Worm (Caenorhabditis elegans): ENCODE data around the gene Y49G5B.1.

Y49G5B.1 gene

DNA sequence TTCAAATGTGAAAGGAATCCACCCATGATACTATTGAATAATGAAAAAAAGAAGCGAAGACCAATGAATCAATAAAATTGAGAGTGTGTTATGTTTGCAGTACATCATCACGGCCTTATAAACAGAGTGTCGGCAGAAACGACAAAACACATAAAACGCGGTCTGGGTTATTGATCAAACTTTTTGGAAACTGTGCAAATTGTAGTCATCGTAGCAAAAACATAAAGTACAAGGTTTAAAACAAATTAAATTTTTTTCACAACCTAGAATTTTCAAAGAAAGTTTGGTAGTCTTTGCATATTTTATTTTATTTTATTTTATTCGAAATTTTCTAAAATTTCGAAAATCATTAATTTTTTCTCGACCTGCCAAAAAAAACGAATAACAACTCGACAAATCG is 19.9 kb downstream of the Y49G5B.1 start, which contains the start of gene cest-35.1:
Gene cest-35.1, minus strand, starts transcription at position 101 of the 400 bp plus-strand sequence.
- TF ChIP-seq ceh-90 (tag; optimal IDR thresholded peaks at IDR 0.05) (no peak), lin-39 (tag; optimal IDR thresholded peaks at IDR 0.05) (no peak)

- TF ChIP-seq lin-14 (GFP tag; optimal IDR thresholded peaks at IDR 0.05) (no peak), ztf-4 (tag; optimal IDR thresholded peaks at IDR 0.05) (no peak), sup-37 (GFP tag; optimal IDR thresholded peaks at IDR 0.05) (no peak), nhr-71 (tag; optimal IDR thresholded peaks at IDR 0.05) (no peak), hlh-17 (GFP tag; optimal IDR thresholded peaks at IDR 0.05; ENCODE audit: borderline replicate concordance) (no peak), mef-2 (tag; optimal IDR thresholded peaks at IDR 0.05) (no peak), zip-4 (GFP tag; optimal IDR thresholded peaks at IDR 0.05) (no peak), skn-1 (tag; optimal IDR thresholded peaks at IDR 0.05) (no peak), pqm-1 (tag; optimal IDR thresholded peaks at IDR 0.05) (no peak), C16A3.4 (tag; optimal IDR thresholded peaks at IDR 0.05) (no peak), mab-9 (GFP tag; IDR thresholded peaks at IDR 0.05) (no peak), aha-1 (tag; optimal IDR thresholded peaks at IDR 0.05) (no peak), nhr-11 (tag; optimal IDR thresholded peaks at IDR 0.05) (no peak), nhr-85 (tag) (no peak), nhr-19 (GFP tag; conservative IDR thresholded peaks at IDR 0.05) (no peak), nhr-90 (tag; optimal IDR thresholded peaks at IDR 0.05; ENCODE audit: poor library complexity) (no peak)
Measured at ce11 chrV:5252016-5252415, 28.8 kb downstream of the Y49G5B.1 start, which contains the start of gene srt-68. Gene srt-68, minus strand, starts transcription at chrV:5252116.

DNA sequence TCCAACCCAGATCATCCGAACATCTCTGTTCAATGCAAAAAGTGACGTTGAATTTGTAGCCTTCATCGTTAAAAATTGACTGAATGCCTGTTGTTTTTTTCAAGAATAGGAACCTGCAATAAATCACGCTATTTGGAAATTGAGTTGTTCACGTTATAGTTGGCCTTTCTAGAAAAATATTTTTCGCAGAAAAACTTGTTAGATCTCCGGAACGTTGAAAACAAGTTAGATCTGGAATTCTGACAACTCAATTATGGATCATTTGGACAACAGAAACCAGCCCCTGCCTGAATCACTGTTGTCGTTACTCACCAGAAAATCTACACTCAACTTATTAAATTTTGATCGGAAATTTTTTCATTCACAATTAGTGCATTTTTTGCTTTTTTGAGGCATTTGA is 34.2 kb downstream of the Y49G5B.1 start, which contains the start of gene srt-67:
Gene srt-67, minus strand, starts transcription at position 101 of the 400 bp plus-strand sequence.
- TF ChIP-seq lin-35 (GFP tag; optimal IDR thresholded peaks at IDR 0.05) (no peak), ceh-82 (tag; optimal IDR thresholded peaks at IDR 0.05) (no peak), sup-37 (GFP tag; optimal IDR thresholded peaks at IDR 0.05) (no peak), snu-23 (GFP tag; optimal IDR thresholded peaks at IDR 0.05) (no peak), unc-86 (tag; optimal IDR thresholded peaks at IDR 0.05) (no peak), egl-27 (tag; optimal IDR thresholded peaks at IDR 0.05) (no peak), blmp-1 (tag; optimal IDR thresholded peaks at IDR 0.05) (no peak), ztf-4 (tag; optimal IDR thresholded peaks at IDR 0.05) (no peak), unc-62 (GFP tag; optimal IDR thresholded peaks at IDR 0.05) (no peak), jun-1 (tag; optimal IDR thresholded peaks at IDR 0.05) (no peak), nhr-11 (tag; optimal IDR thresholded peaks at IDR 0.05) (no peak), nhr-84 (tag; optimal IDR thresholded peaks at IDR 0.05) (no peak), ceh-63 (GFP tag; optimal IDR thresholded peaks at IDR 0.05) (no peak), C04F5.9 (tag; optimal IDR thresholded peaks at IDR 0.05) (no peak), nhr-237 (tag; optimal IDR thresholded peaks at IDR 0.05) (no peak), egl-13 (tag; optimal IDR thresholded peaks at IDR 0.05) (no peak), nhr-76 (tag; optimal IDR thresholded peaks at IDR 0.05) (no peak), lir-3 (tag; optimal IDR thresholded peaks at IDR 0.05; ENCODE audit: poor library complexity) (no peak), aly-2 (tag; optimal IDR thresholded peaks at IDR 0.05) (no peak)

- TF ChIP-seq rnt-1 (tag; optimal IDR thresholded peaks at IDR 0.05) (no peak), pag-3 (tag; optimal IDR thresholded peaks at IDR 0.05; ENCODE audit: borderline replicate concordance, insufficient read depth) (no peak), mep-1 (tag; optimal IDR thresholded peaks at IDR 0.05) (no peak), hlh-17 (GFP tag; optimal IDR thresholded peaks at IDR 0.05; ENCODE audit: borderline replicate concordance) (no peak), nhr-20 (tag; optimal IDR thresholded peaks at IDR 0.05) (no peak), mdl-1 (tag; optimal IDR thresholded peaks at IDR 0.05) (no peak)
Measured at ce11 chrV:5259448-5259847, 36.3 kb downstream of the Y49G5B.1 start, which contains the start of gene srt-70. Gene srt-70, minus strand, starts transcription at chrV:5259548.
